Worm (Caenorhabditis elegans) whole organism, L1 larva: ENCODE measurements around the gene D2063.1.

Source experiments
- C34B4.2 ChIP-seq: sonication (generic microtip); optimal IDR thresholded peaks from 2 replicates; lab custom pipeline; 2017; ENCODE audit warnings: mild to moderate bottlenecking, missing genetic modification characterization, missing compliant biosample characterization
- F16B12.6 ChIP-seq: fragments of 150-350 bp; optimal IDR thresholded peaks from 2 replicates; lab custom pipeline; 2014; ENCODE audit warnings: missing biosample characterization, missing genetic modification characterization
- Y116A8C.19 ChIP-seq: sonication (generic microtip); optimal IDR thresholded peaks from 2 replicates; lab custom pipeline; 2016; ENCODE audit warnings: missing compliant biosample characterization, missing genetic modification characterization, borderline replicate concordance
- alr-1 ChIP-seq: fragments of 200-800 bp; sonication (Bioruptor generic); optimal IDR thresholded peaks from 2 replicates; lab custom pipeline; 2018; ENCODE audit warnings: borderline replicate concordance, mild to moderate bottlenecking, missing genetic modification characterization, missing compliant biosample characterization
- ama-1 ChIP-seq: fragments of 150-350 bp; optimal IDR thresholded peaks from 2 replicates; lab custom pipeline; 2014
- blmp-1 ChIP-seq: fragments of 150-350 bp; optimal IDR thresholded peaks from 2 replicates; lab custom pipeline; 2014; ENCODE audit warnings: missing biosample characterization, missing genetic modification characterization
- ceh-63 ChIP-seq: fragments of 200-800 bp; sonication (Bioruptor generic); optimal IDR thresholded peaks from 2 replicates; lab custom pipeline; 2018; ENCODE audit warnings: mild to moderate bottlenecking, missing genetic modification characterization, missing compliant biosample characterization
- ceh-88 ChIP-seq: fragments of 200-800 bp; sonication (Bioruptor generic); IDR thresholded peaks from 2 replicates; pipeline ENCODE4 v1.3.6; 2022; ENCODE audit warnings: missing genetic modification characterization, missing compliant biosample characterization
- dpl-1 ChIP-seq, 3 experiments: fragments of 150-350 bp in 2 of 3; sonication (generic microtip) in 1 of 3; optimal IDR thresholded peaks; 2 replicates each; lab custom pipeline; 2014 to 2017; ENCODE audit warnings: missing biosample characterization in 3 of 3, missing genetic modification characterization in 3 of 3, missing genetic modification reagents in 3 of 3
- dsc-1 ChIP-seq: sonication (generic microtip); optimal IDR thresholded peaks from 2 replicates; lab custom pipeline; 2016; ENCODE audit warnings: mild to moderate bottlenecking, missing genetic modification characterization, missing compliant biosample characterization
- efl-1 ChIP-seq, 4 experiments: fragments of 150-350 bp; optimal IDR thresholded peaks in 3 of 4; peaks in 1 of 4; 1 replicate in 1 of 4; 2 replicates in 3 of 4; lab custom pipeline; 2014; ENCODE audit warnings: missing biosample characterization in 2 of 4, missing genetic modification characterization in 2 of 4, missing genetic modification reagents in 2 of 4
- efl-3 ChIP-seq: fragments of 200-800 bp; sonication (Bioruptor generic); optimal IDR thresholded peaks from 2 replicates; lab custom pipeline; 2018; ENCODE audit warnings: mild to moderate bottlenecking, missing genetic modification characterization, missing compliant biosample characterization
- egl-13 ChIP-seq: sonication (generic microtip); optimal IDR thresholded peaks from 2 replicates; lab custom pipeline; 2016; ENCODE audit warnings: missing genotype, missing genetic modification reagents, missing genetic modification characterization, missing compliant biosample characterization
- fkh-8 ChIP-seq: sonication (generic microtip); optimal IDR thresholded peaks from 2 replicates; lab custom pipeline; 2016; ENCODE audit warnings: mild to moderate bottlenecking, missing genetic modification characterization, missing compliant biosample characterization
- grh-1 ChIP-seq: fragments of 200-800 bp; sonication (Bioruptor generic); IDR thresholded peaks from 2 replicates; pipeline ENCODE4 v1.3.6; 2022; ENCODE audit warnings: missing genetic modification reagents, missing genetic modification characterization, missing compliant biosample characterization
- hlh-17 ChIP-seq: fragments of 200-800 bp; sonication (Bioruptor generic); optimal IDR thresholded peaks from 2 replicates; lab custom pipeline; 2018; ENCODE audit warnings: missing genetic modification characterization, mild to moderate bottlenecking, missing compliant biosample characterization, moderate library complexity, borderline replicate concordance
- hpl-2 ChIP-seq: fragments of 150-350 bp; optimal IDR thresholded peaks from 2 replicates; lab custom pipeline; 2014; ENCODE audit warnings: missing biosample characterization, missing genetic modification reagents, missing genetic modification characterization
- jun-1 ChIP-seq: fragments of 150-350 bp; optimal IDR thresholded peaks from 2 replicates; lab custom pipeline; 2014; ENCODE audit warnings: missing biosample characterization, missing genetic modification reagents, missing genetic modification characterization
- lin-14 ChIP-seq: fragments of 200-800 bp; sonication (Bioruptor generic); optimal IDR thresholded peaks from 2 replicates; lab custom pipeline; 2018; ENCODE audit warnings: mild to moderate bottlenecking, missing genetic modification characterization, moderate library complexity, missing compliant biosample characterization
- lin-39 ChIP-seq: fragments of 150-350 bp; optimal IDR thresholded peaks from 2 replicates; lab custom pipeline; 2014; ENCODE audit warnings: missing biosample characterization, missing genetic modification reagents, missing genetic modification characterization
- mab-9 ChIP-seq: fragments of 200-800 bp; sonication (Bioruptor generic); IDR thresholded peaks from 2 replicates; pipeline ENCODE4 v1.3.6; 2022; ENCODE audit warnings: missing genetic modification reagents, missing genetic modification characterization, missing compliant biosample characterization
- mdl-1 ChIP-seq, 2 experiments: fragments of 150-350 bp; optimal IDR thresholded peaks; 2 replicates each; lab custom pipeline; 2014 to 2017; ENCODE audit warnings: missing biosample characterization in 2 of 2, missing genetic modification characterization in 2 of 2, inconsistent platforms in 1 of 2
- mef-2 ChIP-seq: fragments of 150-350 bp; optimal IDR thresholded peaks from 2 replicates; lab custom pipeline; 2014; ENCODE audit warnings: missing biosample characterization, missing genetic modification characterization
- mep-1 ChIP-seq: fragments of 150-350 bp; optimal IDR thresholded peaks from 2 replicates; lab custom pipeline; 2014; ENCODE audit warnings: missing biosample characterization, missing genetic modification characterization
- nhr-11 ChIP-seq: fragments of 150-350 bp; optimal IDR thresholded peaks from 2 replicates; lab custom pipeline; 2014; ENCODE audit warnings: missing biosample characterization, missing genetic modification characterization
- nhr-12 ChIP-seq: sonication (generic microtip); optimal IDR thresholded peaks from 2 replicates; lab custom pipeline; 2017; ENCODE audit warnings: missing biosample characterization, missing genetic modification characterization
- nhr-20 ChIP-seq: sonication (generic microtip); optimal IDR thresholded peaks from 2 replicates; lab custom pipeline; 2016; ENCODE audit warnings: mild to moderate bottlenecking, missing genetic modification characterization, missing compliant biosample characterization
- nhr-77 ChIP-seq: fragments of 150-350 bp; optimal IDR thresholded peaks from 2 replicates; lab custom pipeline; 2014; ENCODE audit warnings: missing biosample characterization, missing genetic modification characterization
- nhr-90 ChIP-seq: sonication (generic microtip); optimal IDR thresholded peaks from 2 replicates; lab custom pipeline; 2016; ENCODE audit warnings: mild to moderate bottlenecking, missing genetic modification characterization, missing compliant biosample characterization; ENCODE audit not compliant: poor library complexity
- pax-3 ChIP-seq: fragments of 200-800 bp; sonication (Bioruptor generic); optimal IDR thresholded peaks from 2 replicates; lab custom pipeline; 2018; ENCODE audit warnings: mild to moderate bottlenecking, missing genetic modification characterization, moderate library complexity, missing compliant biosample characterization
- skn-1 ChIP-seq: fragments of 150-350 bp; optimal IDR thresholded peaks from 2 replicates; lab custom pipeline; 2014; ENCODE audit warnings: missing biosample characterization, missing genetic modification characterization
- tbx-2 ChIP-seq: sonication (generic microtip); optimal IDR thresholded peaks from 2 replicates; lab custom pipeline; 2016; ENCODE audit warnings: missing genetic modification characterization, missing compliant biosample characterization
- tlp-1 ChIP-seq: fragments of 150-350 bp; optimal IDR thresholded peaks from 2 replicates; lab custom pipeline; 2014; ENCODE audit warnings: missing biosample characterization, missing genetic modification characterization
- unc-130 ChIP-seq: fragments of 150-350 bp; optimal IDR thresholded peaks from 2 replicates; lab custom pipeline; 2017; ENCODE audit warnings: missing biosample characterization, missing genetic modification characterization, inconsistent platforms
- unc-98 ChIP-seq: fragments of 200-800 bp; sonication (Bioruptor generic); IDR thresholded peaks from 2 replicates; pipeline ENCODE4 v1.3.6; 2022; ENCODE audit warnings: missing genetic modification characterization, missing compliant biosample characterization
- xbp-1 ChIP-seq: sonication (generic microtip); optimal IDR thresholded peaks from 2 replicates; lab custom pipeline; 2016; ENCODE audit warnings: missing genetic modification characterization, missing compliant biosample characterization
- ztf-11 ChIP-seq, 2 experiments: sonication (generic microtip); optimal IDR thresholded peaks; 2 replicates each; lab custom pipeline; 2016 to 2017; ENCODE audit warnings: missing genetic modification characterization in 2 of 2, missing biosample characterization in 1 of 2, missing compliant biosample characterization in 1 of 2

Gene D2063.1

ce11 chrV:4371309-4371933 is 44.5 kb downstream of the D2063.1 start, which contains the start of the genes gmpr-1 and fipp-1 (continued):
- TF ChIP-seq mab-9 (no peak), grh-1 (GFP tag; lab: Robert Waterston, UW) (peak; percentile 67), C34B4.2 (tag; lab: Kevin White, UChicago) (no peak), F16B12.6 (tag; lab: Kevin White, UChicago) (peak; percentile 31), Y116A8C.19 (tag; lab: Kevin White, UChicago) (no peak), nhr-77 (tag; lab: Kevin White, UChicago) (no peak), skn-1 (tag; lab: Kevin White, UChicago) (peak; percentile 54), egl-13 (tag; lab: Kevin White, UChicago) (peak; percentile 22), efl-3 (GFP tag; lab: Kevin White, UChicago) (no peak), nhr-90 (tag; lab: Kevin White, UChicago) (peak; percentile 78), hpl-2 (GFP tag; lab: Kevin White, UChicago) (no peak)

ce11 chrV:4372986-4373385 is 46.1 kb downstream of the D2063.1 start:
- TF ChIP-seq efl-1 (optimal IDR thresholded peaks at IDR 0.05; lab: Kevin White, UChicago) (no peak), efl-1 (GFP tag; optimal IDR thresholded peaks at IDR 0.05 in 1 of 2; lab: Kevin White, UChicago) (peak in 1 of 2 experiments; percentile 89), mdl-1 (tag; optimal IDR thresholded peaks at IDR 0.05; lab: Kevin White, UChicago) (no peak)

- TF ChIP-seq blmp-1 (tag; lab: Kevin White, UChicago) (no peak), C34B4.2 (tag; lab: Kevin White, UChicago) (no peak), hpl-2 (GFP tag; lab: Kevin White, UChicago) (no peak), fkh-8 (tag; lab: Kevin White, UChicago) (no peak), nhr-11 (tag; lab: Kevin White, UChicago) (no peak), mep-1 (tag; lab: Kevin White, UChicago) (no peak), tbx-2 (tag; lab: Kevin White, UChicago) (no peak), skn-1 (tag; lab: Kevin White, UChicago) (no peak), unc-130 (no peak), ceh-88 (GFP tag; lab: Robert Waterston, UW) (no peak), nhr-20 (tag; lab: Kevin White, UChicago) (no peak), mef-2 (tag; lab: Kevin White, UChicago) (no peak), tlp-1 (no peak), pax-3 (no peak)
These were observed 46.7 kb downstream of the D2063.1 start for ce11 chrV:4373656-4374055.

- no peak for TF ChIP-seq unc-98 (GFP tag; lab: Robert Waterston, UW)
- no peak for TF ChIP-seq lin-39 (tag; lab: Kevin White, UChicago)
- TF ChIP-seq ceh-63 (GFP tag; lab: Kevin White, UChicago): no peak
- no peak for TF ChIP-seq efl-1 (optimal IDR thresholded peaks at IDR 0.05; lab: Kevin White, UChicago)
- no peak for TF ChIP-seq efl-1 (GFP tag; optimal IDR thresholded peaks at IDR 0.05 in 1 of 2; lab: Kevin White, UChicago)
- no peak for TF ChIP-seq ama-1 (lab: Kevin White, UChicago)
- TF ChIP-seq jun-1: no peak
- TF ChIP-seq dpl-1 (GFP tag; optimal IDR thresholded peaks at IDR 0.05; lab: Kevin White, UChicago): no peak
These were observed 47.7 kb downstream of the D2063.1 start, which contains the start of gene neg-1 for ce11 chrV:4374625-4375024. Gene neg-1, minus strand, starts transcription at chrV:4374874.

- TF ChIP-seq skn-1 (tag; lab: Kevin White, UChicago) (no peak), hlh-17 (no peak), C34B4.2 (tag; lab: Kevin White, UChicago) (no peak), nhr-77 (tag; lab: Kevin White, UChicago) (no peak), nhr-12 (tag; lab: Kevin White, UChicago) (no peak), xbp-1 (tag; lab: Kevin White, UChicago) (no peak), lin-14 (GFP tag; lab: Kevin White, UChicago) (no peak), alr-1 (no peak), dsc-1 (tag; lab: Kevin White, UChicago) (no peak), ztf-11 (tag; optimal IDR thresholded peaks at IDR 0.05; lab: Kevin White, UChicago) (no peak), unc-130 (no peak)
These were observed 49.1 kb downstream of the D2063.1 start, which contains the start of gene F32D1.7 for ce11 chrV:4375807-4376564. Gene F32D1.7, minus strand, starts transcription at chrV:4376173.
